Fruit fly (Drosophila melanogaster) whole organism, pupa: Measurements from ENCODE around the gene Art9.

Experiments used
- CG10348 ChIP-seq: fragments of 200-800 bp; sonication (Bioruptor generic); IDR thresholded peaks from 2 replicates; pipeline ENCODE4 v1.3.6; 2022; ENCODE audit warnings: missing biosample characterization, missing genetic modification characterization
- CG12605 ChIP-seq: fragments of 200-800 bp; sonication (Bioruptor generic); IDR thresholded peaks from 2 replicates; pipeline ENCODE4 v1.3.6; 2022; ENCODE audit warnings: missing biosample characterization, missing genetic modification characterization
- CG13204 ChIP-seq: fragments of 200-800 bp; sonication (Bioruptor generic); optimal IDR thresholded peaks from 2 replicates; lab custom pipeline; 2018; ENCODE audit warnings: missing biosample characterization, mild to moderate bottlenecking, missing genetic modification characterization, moderate library complexity
- CG14655 ChIP-seq: fragments of 200-800 bp; sonication (Bioruptor generic); optimal IDR thresholded peaks from 3 replicates; lab custom pipeline; 2017; ENCODE audit warnings: mild to moderate bottlenecking, missing biosample characterization, missing genetic modification reagents, missing genetic modification characterization
- CG15710 ChIP-seq: fragments of 200-800 bp; sonication (Bioruptor generic); optimal IDR thresholded peaks from 2 replicates; lab custom pipeline; 2018; ENCODE audit warnings: missing biosample characterization, mild to moderate bottlenecking, missing genetic modification characterization, moderate library complexity
- CG17806 ChIP-seq: fragments of 200-800 bp; sonication (Bioruptor generic); optimal IDR thresholded peaks from 2 replicates; lab custom pipeline; 2018; ENCODE audit warnings: missing biosample characterization, mild to moderate bottlenecking, missing genetic modification characterization, moderate library complexity
- CG32121 ChIP-seq: fragments of 200-800 bp; sonication (Bioruptor generic); IDR thresholded peaks from 2 replicates; pipeline ENCODE4 v1.3.6; 2022; ENCODE audit warnings: missing biosample characterization, missing genetic modification characterization
- CG34367 ChIP-seq: fragments of 200-800 bp; sonication (Bioruptor generic); optimal IDR thresholded peaks from 2 replicates; lab custom pipeline; 2018; ENCODE audit warnings: missing biosample characterization, mild to moderate bottlenecking, missing genetic modification characterization
- CG4496 ChIP-seq: fragments of 200-800 bp; sonication (Bioruptor generic); IDR thresholded peaks from 3 replicates; pipeline ENCODE4 v1.3.6; 2022; ENCODE audit warnings: missing biosample characterization, missing genetic modification characterization
- CG8159 ChIP-seq: fragments of 200-800 bp; sonication (Bioruptor generic); optimal IDR thresholded peaks from 3 replicates; lab custom pipeline; 2018; ENCODE audit warnings: missing biosample characterization, mild to moderate bottlenecking, missing genetic modification characterization, moderate library complexity
- CG8301 ChIP-seq: fragments of 200-800 bp; sonication (Bioruptor generic); optimal IDR thresholded peaks from 2 replicates; lab custom pipeline; 2018; ENCODE audit warnings: missing biosample characterization, mild to moderate bottlenecking, missing genetic modification characterization
- CG9948 ChIP-seq: fragments of 200-800 bp; sonication (Bioruptor generic); optimal IDR thresholded peaks from 2 replicates; lab custom pipeline; 2018; ENCODE audit warnings: missing biosample characterization, mild to moderate bottlenecking, missing genetic modification characterization, moderate library complexity
- D1 ChIP-seq: fragments of 200-800 bp; sonication (Bioruptor generic); optimal IDR thresholded peaks from 2 replicates; lab custom pipeline; 2018; ENCODE audit warnings: missing biosample characterization, mild to moderate bottlenecking, missing genetic modification characterization, moderate library complexity
- EcR ChIP-seq: fragments of 200-800 bp; sonication (Bioruptor generic); optimal IDR thresholded peaks from 3 replicates; lab custom pipeline; 2019; ENCODE audit warnings: missing biosample characterization, missing genetic modification characterization, mild to moderate bottlenecking, moderate library complexity, missing genetic modification reagents
- Ets98B ChIP-seq: fragments of 200-800 bp; sonication (Bioruptor generic); IDR thresholded peaks from 2 replicates; pipeline ENCODE4 v1.3.6; 2022; ENCODE audit warnings: missing biosample characterization, missing genetic modification characterization
- Pif1A ChIP-seq: fragments of 200-800 bp; sonication (Bioruptor generic); optimal IDR thresholded peaks from 3 replicates; lab custom pipeline; 2016; ENCODE audit warnings: missing biosample characterization, missing genetic modification characterization
- Pif1B ChIP-seq: fragments of 200-800 bp; sonication (Bioruptor generic); optimal IDR thresholded peaks from 3 replicates; lab custom pipeline; 2016; ENCODE audit warnings: missing biosample characterization, missing genetic modification characterization
- Snoo ChIP-seq: fragments of 200-800 bp; sonication (Bioruptor generic); optimal IDR thresholded peaks from 3 replicates; lab custom pipeline; 2017; ENCODE audit warnings: missing biosample characterization, mild to moderate bottlenecking, missing genetic modification characterization, inconsistent platforms
- fd96Ca ChIP-seq: fragments of 200-800 bp; sonication (Bioruptor generic); IDR thresholded peaks from 3 replicates; pipeline ENCODE4 v1.3.6; 2022; ENCODE audit warnings: missing biosample characterization, missing genetic modification characterization
- gl ChIP-seq: fragments of 200-800 bp; sonication (Bioruptor generic); optimal IDR thresholded peaks from 2 replicates; lab custom pipeline; 2018; ENCODE audit warnings: missing biosample characterization, mild to moderate bottlenecking, missing genetic modification characterization
- rn ChIP-seq: fragments of 200-800 bp; sonication (Bioruptor generic); IDR thresholded peaks from 2 replicates; pipeline ENCODE4 v1.3.6; 2022; ENCODE audit warnings: missing biosample characterization, missing genetic modification characterization

The Art9 gene

DNA sequence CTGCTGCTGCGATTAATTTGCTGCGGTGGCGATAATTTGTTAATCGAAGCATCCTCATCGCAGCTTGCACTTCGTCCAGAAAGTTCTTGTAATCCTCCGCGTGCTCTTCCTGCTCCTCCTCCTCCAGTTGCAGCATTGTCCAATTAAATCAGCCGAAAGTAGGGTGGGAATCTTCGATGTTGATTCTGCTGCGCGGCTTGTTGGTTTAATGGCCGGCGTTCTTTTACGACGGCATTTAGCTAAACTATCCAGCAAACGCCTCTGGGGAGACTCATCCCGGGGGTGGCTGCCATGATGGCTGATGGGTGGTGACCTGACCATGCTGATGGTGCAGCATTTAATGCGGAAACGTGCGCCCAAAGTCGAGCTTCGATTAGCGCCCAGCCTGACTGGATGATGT is 6.3 kb upstream of the Art9 start:
- TF ChIP-seq CG32121 (GFP tag; lab: Robert Waterston, UW) (no peak), CG4496 (no peak), CG14655 (GFP tag; lab: Kevin White, UChicago) (no peak), CG8301 (tag; lab: Kevin White, UChicago) (no peak)
- TF ChIP-seq, all 21 proteins: peak for 0

DNA sequence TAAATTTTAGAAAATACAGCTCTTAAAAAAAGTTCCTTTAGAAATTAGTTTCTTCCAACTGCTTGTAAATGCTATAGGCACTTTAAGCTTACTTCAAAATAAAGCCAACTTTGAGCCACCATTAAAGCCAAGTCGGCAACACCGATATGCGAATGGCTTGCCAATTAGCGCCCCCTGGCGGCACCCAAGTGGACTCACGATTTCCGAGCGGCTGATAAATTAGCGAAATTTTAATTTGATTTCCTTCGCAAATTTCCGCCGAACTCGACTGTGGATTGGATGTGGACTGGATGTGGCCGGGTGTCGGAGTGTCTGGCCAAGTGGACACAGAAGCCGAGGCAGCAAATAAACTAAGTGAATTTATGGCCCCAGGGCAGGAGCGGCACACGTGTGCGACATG is 5.0 kb upstream of the Art9 start, which contains the start of gene CG31517:
TSS of gene CG31517 (plus strand) at position 184 of the 400 bp plus-strand sequence.
- TF ChIP-seq CG8301 (tag; lab: Kevin White, UChicago) (no peak), CG32121 (GFP tag; lab: Robert Waterston, UW) (no peak), rn (GFP tag; lab: Robert Waterston, UW) (no peak), CG12605 (no peak), CG8159 (tag; lab: Kevin White, UChicago) (no peak), CG4496 (no peak), fd96Ca (GFP tag; lab: Robert Waterston, UW) (no peak), EcR (no peak), CG14655 (GFP tag; lab: Kevin White, UChicago) (no peak), CG34367 (no peak), CG9948 (tag; lab: Kevin White, UChicago) (no peak), Ets98B (GFP tag; lab: Robert Waterston, UW) (no peak), CG15710 (tag; lab: Kevin White, UChicago) (no peak), CG13204 (GFP tag; lab: Kevin White, UChicago) (no peak), CG10348 (GFP tag; lab: Robert Waterston, UW) (no peak)

DNA sequence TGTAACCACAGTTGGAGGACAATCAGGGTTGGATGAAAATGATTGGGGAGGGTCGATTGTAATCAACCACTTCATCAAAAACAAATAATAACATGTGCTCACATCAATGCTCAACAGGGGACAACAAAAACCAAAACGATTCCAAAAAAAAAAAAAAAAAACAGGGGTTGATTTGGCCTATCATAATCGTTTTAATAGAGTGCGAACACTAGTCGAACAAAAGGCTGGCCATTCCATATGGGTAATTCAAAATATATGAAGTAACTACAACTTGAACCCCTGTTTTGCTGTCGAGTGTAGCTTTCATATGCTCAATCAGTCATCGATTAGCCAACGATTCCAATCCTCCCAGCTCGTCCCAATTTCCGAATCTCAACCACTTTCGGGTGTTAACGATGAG is 4.2 kb upstream of the Art9 start:
- TF ChIP-seq CG13204 (GFP tag; lab: Kevin White, UChicago) (no peak), Ets98B (GFP tag; lab: Robert Waterston, UW) (no peak), CG9948 (tag; lab: Kevin White, UChicago) (no peak), fd96Ca (GFP tag; lab: Robert Waterston, UW) (no peak), CG12605 (no peak), EcR (no peak)

DNA sequence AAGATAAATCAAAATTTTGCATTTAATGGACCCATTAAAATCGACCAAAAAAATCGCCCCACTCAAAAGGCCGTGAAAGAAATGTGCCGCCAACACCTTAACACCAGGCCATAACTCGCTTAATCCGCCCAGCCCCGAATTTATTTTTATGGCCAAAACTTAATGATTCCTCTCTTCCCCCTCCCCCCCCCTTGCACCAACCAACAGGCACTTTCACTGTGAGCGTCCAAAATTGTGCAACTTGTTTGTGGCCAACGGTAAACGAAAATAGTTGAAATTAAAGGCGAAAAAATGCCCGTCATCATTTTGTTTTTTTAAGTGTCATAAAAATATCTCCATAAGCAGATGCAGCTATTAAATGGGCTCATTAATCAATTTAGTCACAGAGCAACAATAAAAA is 2.9 kb upstream of the Art9 start:
- TF ChIP-seq D1 (no peak), CG32121 (GFP tag; lab: Robert Waterston, UW) (no peak), rn (GFP tag; lab: Robert Waterston, UW) (no peak), CG4496 (no peak), fd96Ca (GFP tag; lab: Robert Waterston, UW) (no peak), CG10348 (GFP tag; lab: Robert Waterston, UW) (no peak), gl (tag; lab: Kevin White, UChicago) (no peak), CG15710 (tag; lab: Kevin White, UChicago) (no peak), CG17806 (tag; lab: Kevin White, UChicago) (no peak), CG14655 (GFP tag; lab: Kevin White, UChicago) (no peak), Ets98B (GFP tag; lab: Robert Waterston, UW) (no peak), EcR (no peak), CG8301 (tag; lab: Kevin White, UChicago) (no peak), CG12605 (no peak), CG8159 (tag; lab: Kevin White, UChicago) (no peak), CG9948 (tag; lab: Kevin White, UChicago) (no peak), Snoo (tag; lab: Kevin White, UChicago) (no peak), CG13204 (GFP tag; lab: Kevin White, UChicago) (no peak), CG34367 (no peak)

DNA sequence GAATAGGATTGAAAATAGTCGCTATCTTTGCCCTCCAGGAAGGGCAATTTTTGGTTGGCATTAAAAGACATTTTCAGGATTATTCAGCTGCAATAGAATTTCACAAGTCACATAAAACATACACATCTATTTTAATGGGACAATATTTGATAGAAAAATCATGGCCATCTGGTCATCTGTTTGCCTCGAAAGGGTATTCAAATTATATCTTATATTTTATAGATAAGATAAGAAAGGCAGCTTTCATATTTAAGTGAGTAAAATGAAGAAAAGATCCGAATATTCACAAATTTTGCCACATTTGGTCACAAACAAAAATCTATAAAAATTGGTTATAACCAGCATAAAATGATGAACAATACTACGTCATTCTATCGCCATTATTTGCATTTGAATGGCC is 2.5 kb upstream of the Art9 start, which contains the start of gene Art6:
TSS of gene Art6 (minus strand) at position 101 of the 400 bp plus-strand sequence.
- TF ChIP-seq CG8301 (tag; lab: Kevin White, UChicago) = no peak
- TF ChIP-seq rn (GFP tag; lab: Robert Waterston, UW) = no peak
- no peak for TF ChIP-seq CG4496
- TF ChIP-seq Pif1A (GFP tag; lab: Kevin White, UChicago) = no peak
- no peak for TF ChIP-seq CG13204 (GFP tag; lab: Kevin White, UChicago)
- no peak for TF ChIP-seq Snoo (tag; lab: Kevin White, UChicago)
- no peak for TF ChIP-seq CG9948 (tag; lab: Kevin White, UChicago)
- no peak for TF ChIP-seq CG17806 (tag; lab: Kevin White, UChicago)
- no peak for TF ChIP-seq CG32121 (GFP tag; lab: Robert Waterston, UW)
- TF ChIP-seq fd96Ca (GFP tag; lab: Robert Waterston, UW) = no peak
- TF ChIP-seq CG8159 (tag; lab: Kevin White, UChicago) = no peak
- no peak for TF ChIP-seq CG14655 (GFP tag; lab: Kevin White, UChicago)
- no peak for TF ChIP-seq EcR

DNA sequence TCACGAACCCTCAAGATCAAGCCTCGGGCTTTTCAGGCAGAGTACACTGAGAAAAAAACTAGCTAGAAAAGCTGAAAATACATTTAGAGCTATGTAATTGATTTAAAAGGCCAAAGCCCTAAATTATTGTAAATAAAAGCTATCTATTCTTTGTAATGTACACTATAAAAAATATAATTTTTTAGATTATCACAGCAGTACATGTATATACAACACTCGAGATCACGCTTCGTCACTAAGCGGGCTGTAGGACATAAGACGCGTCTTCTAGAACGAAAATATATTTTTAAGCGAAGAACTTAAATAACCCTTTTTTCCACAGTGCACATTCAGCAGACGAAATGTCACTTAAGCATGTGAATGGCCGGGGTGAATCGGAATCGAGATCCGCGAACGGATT is 1.9 kb downstream of the Art9 start:
- TF ChIP-seq CG14655 (GFP tag; lab: Kevin White, UChicago) = peak; percentile 37
- no peak for TF ChIP-seq rn (GFP tag; lab: Robert Waterston, UW)
- TF ChIP-seq fd96Ca (GFP tag; lab: Robert Waterston, UW) = no peak
- TF ChIP-seq CG34367 = peak; percentile 28
- TF ChIP-seq CG17806 (tag; lab: Kevin White, UChicago) = peak; percentile 61
- TF ChIP-seq D1 = no peak
- no peak for TF ChIP-seq CG13204 (GFP tag; lab: Kevin White, UChicago)
- TF ChIP-seq CG15710 (tag; lab: Kevin White, UChicago) = peak; percentile 63
- peak; percentile 57 for TF ChIP-seq CG9948 (tag; lab: Kevin White, UChicago)
- TF ChIP-seq Pif1A (GFP tag; lab: Kevin White, UChicago) = peak; percentile 55
- peak; percentile 54 for TF ChIP-seq Snoo (tag; lab: Kevin White, UChicago)
- peak; percentile 26 for TF ChIP-seq Pif1B
- no peak for TF ChIP-seq CG8301 (tag; lab: Kevin White, UChicago)
- TF ChIP-seq gl (tag; lab: Kevin White, UChicago) = no peak
- no peak for TF ChIP-seq CG12605
- no peak for TF ChIP-seq Ets98B (GFP tag; lab: Robert Waterston, UW)
- TF ChIP-seq CG10348 (GFP tag; lab: Robert Waterston, UW) = no peak
- TF ChIP-seq CG8159 (tag; lab: Kevin White, UChicago) = peak; percentile 81
- TF ChIP-seq CG4496 = no peak
- TF ChIP-seq EcR = no peak
- no peak for TF ChIP-seq CG32121 (GFP tag; lab: Robert Waterston, UW)
